Worm (Caenorhabditis elegans) whole organism, young adult: ENCODE measurements around the gene bud-31.

ENCODE experiments used
- C06A6.2 ChIP-seq: fragments of 200-800 bp; sonication (Bioruptor generic); conservative IDR thresholded peaks from 2 replicates; pipeline ENCODE4 v1.3.6; 2022; ENCODE audit warnings: missing genetic modification characterization, missing compliant biosample characterization
- D2030.7 ChIP-seq: fragments of 200-800 bp; sonication (Bioruptor generic); IDR thresholded peaks from 2 replicates; pipeline ENCODE4 v1.3.6; 2022; ENCODE audit warnings: missing genetic modification reagents, missing genetic modification characterization, missing compliant biosample characterization
- F22D6.2 ChIP-seq: sonication (generic microtip); optimal IDR thresholded peaks from 2 replicates; lab custom pipeline; 2016; ENCODE audit warnings: mild to moderate bottlenecking, missing genetic modification characterization, missing compliant biosample characterization
- F37B4.10 ChIP-seq: fragments of 200-800 bp; sonication (Bioruptor generic); IDR thresholded peaks from 2 replicates; pipeline ENCODE4 v1.3.6; 2022; ENCODE audit warnings: missing genetic modification characterization, missing compliant biosample characterization
- F39B2.1 ChIP-seq: fragments of 200-800 bp; sonication (Bioruptor generic); IDR thresholded peaks from 2 replicates; pipeline ENCODE4 v1.3.6; 2022; ENCODE audit warnings: missing genetic modification reagents, missing genetic modification characterization, missing compliant biosample characterization
- F52B5.7 ChIP-seq: sonication (generic microtip); optimal IDR thresholded peaks from 2 replicates; lab custom pipeline; 2016; ENCODE audit warnings: mild to moderate bottlenecking, missing genetic modification characterization, missing compliant biosample characterization
- F55B11.4 ChIP-seq: sonication (generic microtip); optimal IDR thresholded peaks from 2 replicates; lab custom pipeline; 2016; ENCODE audit warnings: missing compliant biosample characterization, missing genetic modification characterization, borderline replicate concordance; ENCODE audit not compliant: insufficient read depth
- K12H6.12 ChIP-seq: fragments of 200-800 bp; sonication (Bioruptor generic); optimal IDR thresholded peaks from 2 replicates; lab custom pipeline; 2018; ENCODE audit warnings: mild to moderate bottlenecking, missing genetic modification characterization, missing compliant biosample characterization
- T26A5.8 ChIP-seq: sonication (generic microtip); optimal IDR thresholded peaks from 2 replicates; lab custom pipeline; 2016; ENCODE audit warnings: missing genetic modification characterization, missing compliant biosample characterization
- Y53F4B.3 ChIP-seq: fragments of 200-800 bp; sonication (Bioruptor generic); IDR thresholded peaks from 2 replicates; pipeline ENCODE4 v1.3.6; 2022; ENCODE audit warnings: missing genetic modification reagents, missing genetic modification characterization, missing compliant biosample characterization
- Y53G8AR.9 ChIP-seq: fragments of 200-800 bp; sonication (Bioruptor generic); conservative IDR thresholded peaks from 2 replicates; pipeline ENCODE4 v1.3.6; 2022; ENCODE audit warnings: missing genetic modification reagents, missing genetic modification characterization, missing compliant biosample characterization
- Y79H2A.3 ChIP-seq: fragments of 200-800 bp; sonication (Bioruptor generic); conservative IDR thresholded peaks from 2 replicates; pipeline ENCODE4 v1.3.6; 2022; ENCODE audit warnings: missing genetic modification reagents, missing genetic modification characterization, missing compliant biosample characterization
- ZK185.1 ChIP-seq: sonication (generic microtip); optimal IDR thresholded peaks from 2 replicates; lab custom pipeline; 2016; ENCODE audit warnings: mild to moderate bottlenecking, missing genetic modification characterization, missing compliant biosample characterization; ENCODE audit not compliant: poor library complexity, severe bottlenecking
- ama-1 ChIP-seq, 3 experiments: fragments of 150-350 bp in 1 of 3; sonication (generic microtip) in 2 of 3; optimal IDR thresholded peaks; 2 replicates each; lab custom pipeline; 2014 to 2018; ENCODE audit warnings: missing biosample characterization in 2 of 3, missing genetic modification characterization in 2 of 3, missing genetic modification reagents in 2 of 3
- aptf-3 ChIP-seq: fragments of 200-800 bp; sonication (Bioruptor generic); IDR thresholded peaks from 2 replicates; pipeline ENCODE4 v1.3.6; 2022; ENCODE audit warnings: missing genetic modification characterization, missing compliant biosample characterization
- attf-5 ChIP-seq: fragments of 200-800 bp; sonication (Bioruptor generic); optimal IDR thresholded peaks from 2 replicates; lab custom pipeline; 2018; ENCODE audit warnings: mild to moderate bottlenecking, missing genetic modification characterization, missing compliant biosample characterization
- ceh-40 ChIP-seq: fragments of 200-800 bp; sonication (Bioruptor generic); IDR thresholded peaks from 2 replicates; pipeline ENCODE4 v1.3.6; 2022; ENCODE audit warnings: missing genetic modification characterization, missing compliant biosample characterization
- dpl-1 ChIP-seq: fragments of 150-350 bp; optimal IDR thresholded peaks from 2 replicates; lab custom pipeline; 2014; ENCODE audit warnings: missing biosample characterization, missing genetic modification reagents, missing genetic modification characterization
- him-1 ChIP-seq: sonication (generic microtip); optimal IDR thresholded peaks from 2 replicates; lab custom pipeline; 2016; ENCODE audit warnings: missing genotype, missing genetic modification reagents, missing genetic modification characterization, missing compliant biosample characterization
- let-526 ChIP-seq: fragments of 200-800 bp; sonication (Bioruptor generic); IDR thresholded peaks from 2 replicates; pipeline ENCODE4 v1.3.6; 2022; ENCODE audit warnings: missing genetic modification reagents, missing genetic modification characterization, missing compliant biosample characterization
- let-607 ChIP-seq, 2 experiments: fragments of 200-800 bp in 1 of 2; sonication (Bioruptor generic) in 1 of 2; sonication (generic microtip) in 1 of 2; optimal IDR thresholded peaks; 2 replicates each; lab custom pipeline; 2016 to 2018; ENCODE audit warnings: mild to moderate bottlenecking in 2 of 2, missing compliant biosample characterization in 2 of 2, missing genetic modification characterization in 2 of 2, moderate library complexity in 2 of 2, missing genotype in 1 of 2
- lin-40 ChIP-seq: sonication (generic microtip); optimal IDR thresholded peaks from 2 replicates; lab custom pipeline; 2016; ENCODE audit warnings: missing genetic modification characterization, mild to moderate bottlenecking, missing compliant biosample characterization, missing genotype, missing genetic modification reagents
- nhr-80 ChIP-seq: sonication (generic microtip); optimal IDR thresholded peaks from 2 replicates; lab custom pipeline; 2016; ENCODE audit warnings: missing genetic modification characterization, missing compliant biosample characterization
- rcor-1 ChIP-seq: fragments of 200-800 bp; sonication (Bioruptor generic); IDR thresholded peaks from 2 replicates; pipeline ENCODE4 v1.3.6; 2022; ENCODE audit warnings: missing genetic modification reagents, missing genetic modification characterization, missing compliant biosample characterization
- rpc-1 ChIP-seq, 2 experiments: fragments of 150-350 bp in 1 of 2; sonication (generic microtip) in 1 of 2; optimal IDR thresholded peaks; 2 replicates each; lab custom pipeline; 2014 to 2018; ENCODE audit warnings: missing biosample characterization in 1 of 2, missing genetic modification characterization in 1 of 2, missing genetic modification reagents in 1 of 2, missing genotype in 1 of 2
- tbp1 ChIP-seq: fragments of 200-800 bp; sonication (Bioruptor generic); optimal IDR thresholded peaks from 2 replicates; lab custom pipeline; 2018; ENCODE audit warnings: mild to moderate bottlenecking, missing genetic modification characterization, missing compliant biosample characterization
- zfh-2 ChIP-seq: fragments of 200-800 bp; sonication (Bioruptor generic); conservative IDR thresholded peaks from 2 replicates; pipeline ENCODE4 v1.3.6; 2022; ENCODE audit warnings: missing genetic modification reagents, missing genetic modification characterization, missing compliant biosample characterization
- ztf-18 ChIP-seq: sonication (generic microtip); optimal IDR thresholded peaks from 2 replicates; lab custom pipeline; 2016; ENCODE audit warnings: missing genotype, mild to moderate bottlenecking, missing genetic modification characterization, missing compliant biosample characterization
- ztf-28 ChIP-seq: fragments of 200-800 bp; sonication (Bioruptor generic); IDR thresholded peaks from 2 replicates; pipeline ENCODE4 v1.3.6; 2022; ENCODE audit warnings: missing genetic modification reagents, missing genetic modification characterization, missing compliant biosample characterization

The bud-31 gene

DNA sequence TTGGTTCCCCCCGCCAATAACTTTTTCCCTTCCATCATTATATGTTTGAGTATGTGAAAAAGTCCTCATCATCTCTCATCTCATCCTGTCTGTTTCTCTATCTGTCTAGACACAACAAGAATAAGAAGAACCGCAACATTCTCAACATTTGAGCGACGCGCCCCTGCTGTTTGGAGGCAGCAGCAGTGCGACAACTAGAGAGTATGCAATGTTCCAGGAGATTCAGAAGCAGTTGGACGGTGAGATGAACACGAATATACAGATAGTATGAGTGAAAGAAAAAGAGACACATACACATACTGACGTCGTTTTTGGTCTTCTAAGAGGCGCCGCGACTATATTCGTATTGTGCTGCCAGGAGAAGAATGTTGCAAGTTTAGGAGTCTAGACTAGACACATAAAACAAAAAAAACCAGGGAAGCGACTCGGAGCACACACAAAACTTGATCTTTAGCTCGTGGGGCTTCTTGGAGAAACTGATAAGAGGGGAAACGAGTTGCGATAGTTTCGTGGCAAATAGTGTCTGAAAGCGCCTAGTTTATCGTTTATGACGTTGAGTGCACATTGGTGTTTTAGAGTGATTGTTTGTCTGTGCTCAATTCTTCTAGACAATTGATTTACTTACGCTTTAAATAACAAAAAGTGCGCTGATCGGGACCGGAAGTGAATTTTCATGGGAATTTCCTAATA, 30.7 kb downstream of the bud-31 start (continued):
- TF ChIP-seq ZK185.1 (tag; lab: Kevin White, UChicago) = peak; percentile 26
- peak; percentile 94 for TF ChIP-seq nhr-80 (tag; lab: Kevin White, UChicago)
- TF ChIP-seq T26A5.8 = no peak
- TF ChIP-seq lin-40 (tag; lab: Kevin White, UChicago) = peak; percentile 44
- TF ChIP-seq, all 124 proteins: peak for 10

- TF ChIP-seq Y53G8AR.9 (GFP tag; lab: Robert Waterston, UW) (0 out of 2 replicates have a peak, but pooled peaks have one; percentile 14), F52B5.7 (tag; lab: Kevin White, UChicago) (no peak), let-526 (GFP tag; lab: Robert Waterston, UW) (no peak)
- TF ChIP-seq, all 124 proteins: peak for 1
Observed at ce11 chrIII:9664484-9665221, 31.7 kb downstream of the bud-31 start.

DNA sequence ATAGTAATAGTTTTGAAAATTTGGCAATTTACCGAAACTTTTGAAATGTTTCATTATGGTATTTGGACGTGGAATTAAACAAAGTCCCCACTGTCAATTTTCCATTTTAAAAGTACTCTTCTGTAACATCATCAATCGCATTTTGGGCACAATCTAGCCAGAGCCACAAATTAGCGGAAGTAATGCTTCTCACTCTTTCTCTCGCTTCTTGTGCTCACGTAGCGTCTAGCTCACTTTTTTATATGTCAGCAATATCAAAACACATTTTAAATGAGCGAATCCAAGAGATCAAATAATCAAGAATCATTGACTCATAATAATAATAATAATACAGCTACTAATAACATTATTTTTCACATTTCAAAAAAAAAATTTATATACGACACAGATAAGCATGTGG, 32.4 kb downstream of the bud-31 start:
- no peak for TF ChIP-seq him-1 (tag; lab: Kevin White, UChicago)
- TF ChIP-seq ztf-18 (tag; lab: Kevin White, UChicago) = no peak
- TF ChIP-seq ztf-28 (GFP tag; lab: Robert Waterston, UW) = no peak
- no peak for TF ChIP-seq Y53G8AR.9 (GFP tag; lab: Robert Waterston, UW)
- no peak for TF ChIP-seq rcor-1
- TF ChIP-seq ama-1 (optimal IDR thresholded peaks at IDR 0.05; lab: Kevin White, UChicago) = no peak
- TF ChIP-seq ama-1 (GFP tag; optimal IDR thresholded peaks at IDR 0.05; lab: Kevin White, UChicago) = no peak
- no peak for TF ChIP-seq F22D6.2
- TF ChIP-seq rpc-1 (optimal IDR thresholded peaks at IDR 0.05; lab: Kevin White, UChicago) = no peak
- TF ChIP-seq rpc-1 (tag; optimal IDR thresholded peaks at IDR 0.05; lab: Kevin White, UChicago) = no peak
- no peak for TF ChIP-seq D2030.7
- TF ChIP-seq F39B2.1 = no peak
- TF ChIP-seq ZK185.1 (tag; lab: Kevin White, UChicago) = no peak
- no peak for TF ChIP-seq C06A6.2 (GFP tag; lab: Robert Waterston, UW)
- TF ChIP-seq F55B11.4 = no peak
- TF ChIP-seq attf-5 = no peak
- no peak for TF ChIP-seq zfh-2 (GFP tag; lab: Robert Waterston, UW)
- no peak for TF ChIP-seq aptf-3
- no peak for TF ChIP-seq ceh-40 (GFP tag; lab: Robert Waterston, UW)
- no peak for TF ChIP-seq dpl-1 (GFP tag; lab: Kevin White, UChicago)
- no peak for TF ChIP-seq Y53F4B.3

DNA sequence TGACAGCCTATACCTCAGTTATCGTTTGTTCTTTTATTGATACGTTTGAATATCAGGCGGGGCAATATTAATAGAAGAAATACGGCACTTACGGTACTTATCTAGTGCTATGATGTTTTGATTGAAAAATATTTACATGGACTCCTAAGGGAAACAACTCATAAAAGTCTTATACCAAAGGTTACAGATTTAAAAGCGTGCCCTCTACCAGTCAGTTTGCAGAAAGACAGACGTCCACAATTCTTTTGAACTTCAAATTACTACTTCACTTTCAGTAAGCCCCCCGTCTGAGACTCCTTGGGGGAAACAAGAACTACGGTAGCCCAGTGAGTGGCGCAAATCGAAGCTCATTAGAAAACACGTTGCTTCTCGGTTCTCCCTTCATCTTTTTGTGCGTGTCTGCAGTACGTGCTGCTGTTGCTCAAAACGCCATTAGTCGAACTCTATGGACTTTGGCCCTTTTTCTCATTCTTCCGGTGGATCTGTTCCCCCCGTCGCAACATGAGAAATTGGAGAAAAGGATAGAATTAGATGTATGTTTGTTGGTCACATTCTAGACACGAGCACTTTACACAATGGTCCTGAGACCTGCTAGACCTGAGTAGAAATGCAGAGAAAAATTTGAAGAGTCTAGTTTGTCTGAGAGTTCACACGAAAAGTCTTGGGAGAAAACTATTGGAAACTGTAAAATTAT, 33.9 kb downstream of the bud-31 start:
- no peak for TF ChIP-seq tbp1 (GFP tag; lab: Kevin White, UChicago)
- no peak for TF ChIP-seq Y79H2A.3 (GFP tag; lab: Robert Waterston, UW)
- no peak for TF ChIP-seq F37B4.10 (GFP tag; lab: Robert Waterston, UW)
- TF ChIP-seq Y53F4B.3 = no peak
- no peak for TF ChIP-seq let-607 (tag; optimal IDR thresholded peaks at IDR 0.05; lab: Kevin White, UChicago)
- TF ChIP-seq K12H6.12 (tag; lab: Kevin White, UChicago) = peak; percentile 22
- TF ChIP-seq, all 124 proteins: peak for 1
